Fruit fly (Drosophila melanogaster): Measurements from ENCODE around the gene Gga.

- TF ChIP-seq CG4496 (GFP tag; IDR thresholded peaks at IDR 0.05) (no peak), Pif1B (GFP tag; optimal IDR thresholded peaks at IDR 0.05) (no peak), D1 (tag; optimal IDR thresholded peaks at IDR 0.05) (no peak), CG8301 (tag; optimal IDR thresholded peaks at IDR 0.05) (no peak), CG9948 (tag; optimal IDR thresholded peaks at IDR 0.05) (no peak), CG13204 (GFP tag; optimal IDR thresholded peaks at IDR 0.05) (no peak), CG34367 (tag; optimal IDR thresholded peaks at IDR 0.05) (no peak), CG12605 (GFP tag; IDR thresholded peaks at IDR 0.05) (no peak), CG14655 (GFP tag; optimal IDR thresholded peaks at IDR 0.05) (no peak), CG10348 (GFP tag; IDR thresholded peaks at IDR 0.05) (no peak), Ets98B (GFP tag; IDR thresholded peaks at IDR 0.05) (no peak), Snoo (tag; optimal IDR thresholded peaks at IDR 0.05) (no peak), EcR (GFP tag; optimal IDR thresholded peaks at IDR 0.05) (no peak)
These were observed 12.9 kb upstream of the Gga start for dm6 chrX:9587881-9588280.
